Fruit fly (Drosophila melanogaster) whole organism, pupa: ENCODE measurements around the gene betaNACtes6.
A peak's percentile ranks its signal among the peaks of the same experiment; 100 is the strongest.
"Not testable (repeated sequence)": the region's sequence is repeated elsewhere in the genome, so short reads cannot be mapped to it uniquely, and the experiment has no call there.

ENCODE experiments used
- CG10348 ChIP-seq: fragments of 200-800 bp; sonication (Bioruptor generic); IDR thresholded peaks from 2 replicates; pipeline ENCODE4 v1.3.6; 2022; ENCODE audit warnings: missing biosample characterization, missing genetic modification characterization
- CG12605 ChIP-seq: fragments of 200-800 bp; sonication (Bioruptor generic); IDR thresholded peaks from 2 replicates; pipeline ENCODE4 v1.3.6; 2022; ENCODE audit warnings: missing biosample characterization, missing genetic modification characterization
- CG13204 ChIP-seq: fragments of 200-800 bp; sonication (Bioruptor generic); optimal IDR thresholded peaks from 2 replicates; lab custom pipeline; 2018; ENCODE audit warnings: missing biosample characterization, mild to moderate bottlenecking, missing genetic modification characterization, moderate library complexity
- CG14655 ChIP-seq: fragments of 200-800 bp; sonication (Bioruptor generic); optimal IDR thresholded peaks from 3 replicates; lab custom pipeline; 2017; ENCODE audit warnings: mild to moderate bottlenecking, missing biosample characterization, missing genetic modification reagents, missing genetic modification characterization
- CG15710 ChIP-seq: fragments of 200-800 bp; sonication (Bioruptor generic); optimal IDR thresholded peaks from 2 replicates; lab custom pipeline; 2018; ENCODE audit warnings: missing biosample characterization, mild to moderate bottlenecking, missing genetic modification characterization, moderate library complexity
- CG17806 ChIP-seq: fragments of 200-800 bp; sonication (Bioruptor generic); optimal IDR thresholded peaks from 2 replicates; lab custom pipeline; 2018; ENCODE audit warnings: missing biosample characterization, mild to moderate bottlenecking, missing genetic modification characterization, moderate library complexity
- CG32121 ChIP-seq: fragments of 200-800 bp; sonication (Bioruptor generic); IDR thresholded peaks from 2 replicates; pipeline ENCODE4 v1.3.6; 2022; ENCODE audit warnings: missing biosample characterization, missing genetic modification characterization
- CG34367 ChIP-seq: fragments of 200-800 bp; sonication (Bioruptor generic); optimal IDR thresholded peaks from 2 replicates; lab custom pipeline; 2018; ENCODE audit warnings: missing biosample characterization, mild to moderate bottlenecking, missing genetic modification characterization
- CG4496 ChIP-seq: fragments of 200-800 bp; sonication (Bioruptor generic); IDR thresholded peaks from 3 replicates; pipeline ENCODE4 v1.3.6; 2022; ENCODE audit warnings: missing biosample characterization, missing genetic modification characterization
- CG8159 ChIP-seq: fragments of 200-800 bp; sonication (Bioruptor generic); optimal IDR thresholded peaks from 3 replicates; lab custom pipeline; 2018; ENCODE audit warnings: missing biosample characterization, mild to moderate bottlenecking, missing genetic modification characterization, moderate library complexity
- CG8301 ChIP-seq: fragments of 200-800 bp; sonication (Bioruptor generic); optimal IDR thresholded peaks from 2 replicates; lab custom pipeline; 2018; ENCODE audit warnings: missing biosample characterization, mild to moderate bottlenecking, missing genetic modification characterization
- CG9948 ChIP-seq: fragments of 200-800 bp; sonication (Bioruptor generic); optimal IDR thresholded peaks from 2 replicates; lab custom pipeline; 2018; ENCODE audit warnings: missing biosample characterization, mild to moderate bottlenecking, missing genetic modification characterization, moderate library complexity
- D1 ChIP-seq: fragments of 200-800 bp; sonication (Bioruptor generic); optimal IDR thresholded peaks from 2 replicates; lab custom pipeline; 2018; ENCODE audit warnings: missing biosample characterization, mild to moderate bottlenecking, missing genetic modification characterization, moderate library complexity
- EcR ChIP-seq: fragments of 200-800 bp; sonication (Bioruptor generic); optimal IDR thresholded peaks from 3 replicates; lab custom pipeline; 2019; ENCODE audit warnings: missing biosample characterization, missing genetic modification characterization, mild to moderate bottlenecking, moderate library complexity, missing genetic modification reagents
- Ets98B ChIP-seq: fragments of 200-800 bp; sonication (Bioruptor generic); IDR thresholded peaks from 2 replicates; pipeline ENCODE4 v1.3.6; 2022; ENCODE audit warnings: missing biosample characterization, missing genetic modification characterization
- Pif1A ChIP-seq: fragments of 200-800 bp; sonication (Bioruptor generic); optimal IDR thresholded peaks from 3 replicates; lab custom pipeline; 2016; ENCODE audit warnings: missing biosample characterization, missing genetic modification characterization
- Pif1B ChIP-seq: fragments of 200-800 bp; sonication (Bioruptor generic); optimal IDR thresholded peaks from 3 replicates; lab custom pipeline; 2016; ENCODE audit warnings: missing biosample characterization, missing genetic modification characterization
- Snoo ChIP-seq: fragments of 200-800 bp; sonication (Bioruptor generic); optimal IDR thresholded peaks from 3 replicates; lab custom pipeline; 2017; ENCODE audit warnings: missing biosample characterization, mild to moderate bottlenecking, missing genetic modification characterization, inconsistent platforms
- fd96Ca ChIP-seq: fragments of 200-800 bp; sonication (Bioruptor generic); IDR thresholded peaks from 3 replicates; pipeline ENCODE4 v1.3.6; 2022; ENCODE audit warnings: missing biosample characterization, missing genetic modification characterization
- gl ChIP-seq: fragments of 200-800 bp; sonication (Bioruptor generic); optimal IDR thresholded peaks from 2 replicates; lab custom pipeline; 2018; ENCODE audit warnings: missing biosample characterization, mild to moderate bottlenecking, missing genetic modification characterization
- rn ChIP-seq: fragments of 200-800 bp; sonication (Bioruptor generic); IDR thresholded peaks from 2 replicates; pipeline ENCODE4 v1.3.6; 2022; ENCODE audit warnings: missing biosample characterization, missing genetic modification characterization

Gene betaNACtes6

DNA sequence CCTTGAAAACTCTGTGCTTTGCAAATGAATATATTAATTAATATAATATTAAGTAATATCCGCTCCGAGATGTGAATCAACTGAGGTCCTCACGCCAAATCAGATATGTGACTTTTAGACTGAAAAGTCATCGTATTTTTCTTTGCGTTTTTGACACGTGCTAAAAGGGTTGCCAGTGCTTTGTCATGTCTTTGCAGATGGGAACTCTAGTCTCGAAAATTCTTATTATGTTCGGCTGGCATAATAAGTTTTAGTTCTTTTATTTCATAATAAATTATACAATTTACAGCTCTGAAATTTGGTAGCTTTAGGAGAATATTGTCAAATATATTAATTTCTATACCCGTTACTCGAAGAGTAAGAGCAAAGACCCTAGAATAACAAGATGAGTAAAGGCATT, at the start of gene betaNACtes6:
betaNACtes6 (minus strand) TSS at position 101 of the 400 bp plus-strand sequence.
- TF ChIP-seq Pif1B (GFP tag; lab: Kevin White, UChicago); CG14655 (GFP tag; lab: Kevin White, UChicago); CG8159 (tag; lab: Kevin White, UChicago): not testable (repeated sequence)
- TF ChIP-seq, all 21 proteins: peak for 0; not testable (repeated sequence) for 21

- TF ChIP-seq CG9948 (tag; lab: Kevin White, UChicago) = no peak
- no peak for TF ChIP-seq CG13204 (GFP tag; lab: Kevin White, UChicago)
- no peak for TF ChIP-seq CG32121
- peak; percentile 6 for TF ChIP-seq CG8159 (tag; lab: Kevin White, UChicago)
- TF ChIP-seq CG4496 = no peak
- no peak for TF ChIP-seq EcR (GFP tag; lab: Kevin White, UChicago)
- TF ChIP-seq CG8301 (tag; lab: Kevin White, UChicago) = no peak
- no peak for TF ChIP-seq rn (GFP tag; lab: Robert Waterston, UW)
- no peak for TF ChIP-seq CG12605 (GFP tag; lab: Robert Waterston, UW)
Observed at dm6 chrX:14332243-14332642, 15.3 kb upstream of the betaNACtes6 start.

dm6 chrX:14331490-14332182, 14.7 kb upstream of the betaNACtes6 start:
- TF ChIP-seq fd96Ca (GFP tag; lab: Robert Waterston, UW) (no peak), Ets98B (no peak), D1 (tag; lab: Kevin White, UChicago) (no peak), Pif1B (GFP tag; lab: Kevin White, UChicago) (no peak), Snoo (no peak), CG8159 (tag; lab: Kevin White, UChicago) (no peak), gl (no peak), CG15710 (tag; lab: Kevin White, UChicago) (no peak), CG34367 (tag; lab: Kevin White, UChicago) (no peak), CG12605 (GFP tag; lab: Robert Waterston, UW) (no peak), CG13204 (GFP tag; lab: Kevin White, UChicago) (no peak), CG10348 (GFP tag; lab: Robert Waterston, UW) (no peak), CG8301 (tag; lab: Kevin White, UChicago) (no peak), EcR (GFP tag; lab: Kevin White, UChicago) (no peak), CG4496 (no peak), CG32121 (no peak)
- TF ChIP-seq, all 21 proteins: peak for 0

dm6 chrX:14321963-14322362, 5.0 kb upstream of the betaNACtes6 start, which contains the start of gene dpr8:
TSS of gene dpr8 (plus strand) at chrX:14322226.
- no peak for TF ChIP-seq CG8159 (tag; lab: Kevin White, UChicago)
- TF ChIP-seq CG32121 = no peak

- TF ChIP-seq rn (GFP tag; lab: Robert Waterston, UW); fd96Ca (GFP tag; lab: Robert Waterston, UW); Pif1A (GFP tag; lab: Kevin White, UChicago): not testable (repeated sequence)
Observed at dm6 chrX:14315483-14315882, 1.5 kb downstream of the betaNACtes6 start, which contains the start of gene betaNACtes2. TSS of gene betaNACtes2 (minus strand) at chrX:14315583.

DNA sequence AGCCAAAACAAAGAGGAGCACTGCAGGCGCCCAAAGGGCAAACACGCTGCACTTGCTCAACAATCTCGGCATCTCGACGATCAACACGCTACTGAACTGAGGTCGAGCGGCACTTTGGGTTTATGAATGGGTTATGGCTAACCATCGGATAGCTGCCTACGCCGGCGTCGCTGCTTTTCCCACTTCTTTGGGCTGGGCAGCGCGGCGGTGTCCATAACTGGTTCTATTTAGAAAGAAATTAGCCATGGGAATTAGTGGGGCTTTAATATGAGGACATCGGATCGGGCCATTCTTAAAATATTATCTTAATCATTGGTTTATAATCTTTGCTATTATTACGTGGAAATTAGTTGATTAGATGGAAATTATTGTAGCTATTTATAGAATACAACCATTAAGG, 27.7 kb downstream of the betaNACtes6 start, which contains the start of gene CG9400:
CG9400 (minus strand) TSS at position 101 of the 400 bp plus-strand sequence.
- TF ChIP-seq CG4496 = no peak
- no peak for TF ChIP-seq EcR (GFP tag; lab: Kevin White, UChicago)
- TF ChIP-seq Ets98B = no peak
- TF ChIP-seq CG17806 (tag; lab: Kevin White, UChicago) = no peak
- no peak for TF ChIP-seq CG8159 (tag; lab: Kevin White, UChicago)
- no peak for TF ChIP-seq CG8301 (tag; lab: Kevin White, UChicago)
- no peak for TF ChIP-seq CG14655 (GFP tag; lab: Kevin White, UChicago)
- TF ChIP-seq CG13204 (GFP tag; lab: Kevin White, UChicago) = no peak

- TF ChIP-seq fd96Ca (GFP tag; lab: Robert Waterston, UW) = no peak
- no peak for TF ChIP-seq CG8159 (tag; lab: Kevin White, UChicago)
- TF ChIP-seq CG12605 (GFP tag; lab: Robert Waterston, UW) = no peak
Observed at dm6 chrX:14277435-14277834, 39.5 kb downstream of the betaNACtes6 start, which contains the start of gene Muc12Ea. TSS of gene Muc12Ea (plus strand) at chrX:14277735.
